Worm (Caenorhabditis elegans) whole organism, late embryonic: ENCODE results near the gene coa-4.

Source experiments
- K02D7.2 ChIP-seq: sonication (generic microtip); optimal IDR thresholded peaks from 2 replicates; lab custom pipeline; 2017; ENCODE audit warnings: mild to moderate bottlenecking, missing genetic modification characterization, missing compliant biosample characterization
- T23F11.4 ChIP-seq: fragments of 200-800 bp; sonication (Bioruptor generic); optimal IDR thresholded peaks from 2 replicates; lab custom pipeline; 2018; ENCODE audit warnings: mild to moderate bottlenecking, missing genetic modification characterization, missing compliant biosample characterization
- ahr-1 ChIP-seq: sonication (generic microtip); optimal IDR thresholded peaks from 2 replicates; lab custom pipeline; 2016; ENCODE audit warnings: missing genetic modification characterization, missing compliant biosample characterization
- ceh-34 ChIP-seq: sonication (generic microtip); optimal IDR thresholded peaks from 2 replicates; lab custom pipeline; 2016; ENCODE audit warnings: mild to moderate bottlenecking, missing genetic modification characterization, missing compliant biosample characterization
- ceh-45 ChIP-seq: fragments of 200-800 bp; sonication (Bioruptor generic); IDR thresholded peaks from 2 replicates; pipeline ENCODE4 v1.3.6; 2022; ENCODE audit warnings: missing genetic modification reagents, missing genetic modification characterization, missing compliant biosample characterization
- elt-2 ChIP-seq: sonication (generic microtip); optimal IDR thresholded peaks from 2 replicates; lab custom pipeline; 2016; ENCODE audit warnings: missing genetic modification reagents, missing genetic modification characterization, missing compliant biosample characterization
- fkh-10 ChIP-seq: fragments of 150-350 bp; optimal IDR thresholded peaks from 2 replicates; lab custom pipeline; 2014; ENCODE audit warnings: missing biosample characterization, missing genetic modification reagents, missing genetic modification characterization
- pag-3 ChIP-seq: sonication (generic microtip); optimal IDR thresholded peaks from 2 replicates; lab custom pipeline; 2016; ENCODE audit warnings: missing compliant biosample characterization, missing genetic modification characterization, borderline replicate concordance
- pros-1 ChIP-seq: fragments of 150-350 bp; optimal IDR thresholded peaks from 2 replicates; lab custom pipeline; 2014; ENCODE audit warnings: missing biosample characterization, missing genetic modification reagents, missing genetic modification characterization
- sdc-2 ChIP-seq: sonication (generic microtip); optimal IDR thresholded peaks from 2 replicates; lab custom pipeline; 2016; ENCODE audit warnings: missing genotype, missing genetic modification characterization, missing compliant biosample characterization
- unc-55 ChIP-seq: sonication (generic microtip); optimal IDR thresholded peaks from 2 replicates; lab custom pipeline; 2017; ENCODE audit warnings: missing biosample characterization, missing genetic modification reagents, missing genetic modification characterization

DNA sequence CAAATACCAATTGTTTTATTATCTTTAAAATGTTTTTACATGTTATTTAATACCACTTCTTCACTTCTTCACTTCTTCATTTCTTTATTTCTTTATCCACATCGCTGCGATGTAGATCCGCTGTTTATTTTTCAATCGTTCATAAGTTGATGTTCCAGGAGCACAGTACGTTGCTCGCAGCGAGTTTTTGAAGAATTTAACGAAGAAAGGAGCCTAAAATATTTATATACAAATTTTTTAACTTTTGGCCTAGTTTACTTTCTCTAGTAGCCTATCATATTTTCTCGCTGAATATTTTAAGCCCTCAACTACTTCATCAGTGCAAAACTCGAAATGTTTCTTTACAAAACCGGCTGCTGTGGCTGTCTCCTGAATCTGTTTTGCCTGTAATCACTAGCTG lies 17.3 kb downstream of the coa-4 start:
- TF ChIP-seq sdc-2 (tag; lab: Kevin White, UChicago): no peak
- no peak for TF ChIP-seq ceh-34 (tag; lab: Kevin White, UChicago)
- no peak for TF ChIP-seq fkh-10 (GFP tag; lab: Kevin White, UChicago)
- no peak for TF ChIP-seq pag-3 (tag; lab: Kevin White, UChicago)
- TF ChIP-seq pros-1 (tag; lab: Kevin White, UChicago): no peak
- TF ChIP-seq elt-2 (tag; lab: Kevin White, UChicago): no peak
- TF ChIP-seq K02D7.2 (tag; lab: Kevin White, UChicago): no peak
- no peak for TF ChIP-seq ahr-1 (tag; lab: Kevin White, UChicago)
- no peak for TF ChIP-seq ceh-45 (GFP tag; lab: Robert Waterston, UW)
- no peak for TF ChIP-seq unc-55 (GFP tag; lab: Kevin White, UChicago)
- TF ChIP-seq T23F11.4: no peak
